Fruit fly (Drosophila melanogaster) whole organism, embryonic: ENCODE measurements around the gene Rnb.

ENCODE experiments used
- Antp ChIP-seq: fragments of 200-800 bp; sonication (Bioruptor generic); optimal IDR thresholded peaks from 3 replicates; lab custom pipeline; 2016; ENCODE audit warnings: missing biosample characterization, missing genetic modification characterization
- CG10543 ChIP-seq: fragments of 200-800 bp; sonication (Bioruptor generic); optimal IDR thresholded peaks from 3 replicates; lab custom pipeline; 2017; ENCODE audit warnings: missing biosample characterization, mild to moderate bottlenecking, missing genetic modification characterization, moderate library complexity
- CG11456 ChIP-seq: fragments of 200-800 bp; sonication (Bioruptor generic); IDR thresholded peaks from 3 replicates; pipeline ENCODE4 v1.3.6; 2022; ENCODE audit warnings: missing biosample characterization, missing genetic modification characterization
- CG12391 ChIP-seq: fragments of 200-800 bp; sonication (Bioruptor generic); optimal IDR thresholded peaks from 3 replicates; lab custom pipeline; 2018; ENCODE audit warnings: missing biosample characterization, mild to moderate bottlenecking, missing genetic modification characterization, moderate library complexity
- CG13775 ChIP-seq: fragments of 200-800 bp; sonication (Bioruptor generic); optimal IDR thresholded peaks from 3 replicates; lab custom pipeline; 2017; ENCODE audit warnings: missing biosample characterization, mild to moderate bottlenecking, missing genetic modification characterization
- CG13894 ChIP-seq: fragments of 200-800 bp; sonication (Bioruptor generic); optimal IDR thresholded peaks from 3 replicates; lab custom pipeline; 2018; ENCODE audit warnings: missing biosample characterization, mild to moderate bottlenecking, missing genetic modification characterization, moderate library complexity
- CG14441 ChIP-seq: fragments of 200-800 bp; sonication (Bioruptor generic); IDR thresholded peaks from 2 replicates; pipeline ENCODE4 v1.3.6; 2022; ENCODE audit warnings: missing biosample characterization, missing genetic modification characterization
- CG14965 ChIP-seq: fragments of 200-800 bp; sonication (Bioruptor generic); optimal IDR thresholded peaks from 2 replicates; lab custom pipeline; 2016; ENCODE audit warnings: missing biosample characterization, missing genetic modification characterization, borderline replicate concordance
- CG1602 ChIP-seq: fragments of 200-800 bp; sonication (Bioruptor generic); optimal IDR thresholded peaks from 3 replicates; lab custom pipeline; 2016; ENCODE audit warnings: missing biosample characterization, missing genetic modification characterization
- CG3281 ChIP-seq: fragments of 200-800 bp; sonication (Bioruptor generic); optimal IDR thresholded peaks from 3 replicates; lab custom pipeline; 2017; ENCODE audit warnings: missing biosample characterization, mild to moderate bottlenecking, missing genetic modification characterization
- CG3838 ChIP-seq: fragments of 200-800 bp; sonication (Bioruptor generic); optimal IDR thresholded peaks from 3 replicates; lab custom pipeline; 2016; ENCODE audit warnings: missing biosample characterization, missing genetic modification characterization
- CG3847 ChIP-seq: fragments of 200-800 bp; sonication (Bioruptor generic); IDR thresholded peaks from 2 replicates; pipeline ENCODE4 v1.3.6; 2022; ENCODE audit warnings: missing biosample characterization, missing genetic modification characterization
- CG3995 ChIP-seq: fragments of 200-800 bp; sonication (Bioruptor generic); optimal IDR thresholded peaks from 3 replicates; lab custom pipeline; 2016; ENCODE audit warnings: missing biosample characterization, missing genetic modification characterization
- CG4820 ChIP-seq: fragments of 200-800 bp; sonication (Bioruptor generic); optimal IDR thresholded peaks from 3 replicates; lab custom pipeline; 2016; ENCODE audit warnings: missing biosample characterization, missing genetic modification characterization
- CG6854 ChIP-seq: fragments of 200-800 bp; sonication (Bioruptor generic); optimal IDR thresholded peaks from 3 replicates; lab custom pipeline; 2017; ENCODE audit warnings: missing biosample characterization, mild to moderate bottlenecking, missing genetic modification characterization
- CG7372 ChIP-seq: fragments of 200-800 bp; sonication (Bioruptor generic); IDR thresholded peaks from 2 replicates; pipeline ENCODE4 v1.3.6; 2022; ENCODE audit warnings: missing biosample characterization, missing genetic modification characterization
- CG7928 ChIP-seq: fragments of 200-800 bp; sonication (Bioruptor generic); optimal IDR thresholded peaks from 2 replicates; lab custom pipeline; 2017; ENCODE audit warnings: missing biosample characterization, mild to moderate bottlenecking, missing genetic modification characterization
- CG8765 ChIP-seq: fragments of 200-800 bp; sonication (Bioruptor generic); IDR thresholded peaks from 2 replicates; pipeline ENCODE4 v1.3.6; 2022; ENCODE audit warnings: missing biosample characterization, missing genetic modification characterization
- CG9215 ChIP-seq: fragments of 200-800 bp; sonication (Bioruptor generic); IDR thresholded peaks from 2 replicates; pipeline ENCODE4 v1.3.6; 2022; ENCODE audit warnings: missing biosample characterization, missing genetic modification characterization
- Fer1 ChIP-seq: fragments of 200-800 bp; sonication (Bioruptor generic); optimal IDR thresholded peaks from 2 replicates; lab custom pipeline; 2017; ENCODE audit warnings: missing biosample characterization, mild to moderate bottlenecking, missing genetic modification characterization
- Lpt ChIP-seq: fragments of >200 bp; optimal IDR thresholded peaks from 2 replicates; lab custom pipeline; 2018; ENCODE audit warnings: missing biosample characterization, missing genetic modification characterization
- MTF-1 ChIP-seq: fragments of 200-800 bp; sonication (Bioruptor generic); optimal IDR thresholded peaks from 2 replicates; lab custom pipeline; 2018; ENCODE audit warnings: missing biosample characterization, mild to moderate bottlenecking, missing genetic modification characterization, borderline replicate concordance
- Med ChIP-seq: fragments of 200-800 bp; sonication (Bioruptor generic); peaks from one replicate; lab custom pipeline; 2016; ENCODE audit warnings: missing biosample characterization, missing genetic modification characterization, mild to moderate bottlenecking, inconsistent platforms, moderate library complexity
- Opbp ChIP-seq: fragments of 200-800 bp; sonication (Bioruptor generic); IDR thresholded peaks from 3 replicates; pipeline ENCODE4 v1.3.6; 2022; ENCODE audit warnings: missing biosample characterization, missing genetic modification characterization; ENCODE audit not compliant: partially characterized antibody
- Pdp1 ChIP-seq, 2 experiments: fragments of 200-800 bp; sonication (Bioruptor generic); optimal IDR thresholded peaks; 3 replicates each; lab custom pipeline; 2016; ENCODE audit warnings: missing biosample characterization in 2 of 2, missing genetic modification characterization in 2 of 2, mild to moderate bottlenecking in 1 of 2, moderate library complexity in 1 of 2
- Rfx ChIP-seq: fragments of 200-800 bp; sonication (Bioruptor generic); IDR thresholded peaks from 2 replicates; pipeline ENCODE4 v1.3.6; 2022; ENCODE audit warnings: missing biosample characterization, missing genetic modification characterization
- Six4 ChIP-seq: fragments of 200-800 bp; sonication (Bioruptor generic); optimal IDR thresholded peaks from 2 replicates; lab custom pipeline; 2016; ENCODE audit warnings: missing biosample characterization, missing genetic modification characterization
- Sox100B ChIP-seq: fragments of 200-800 bp; sonication (Bioruptor generic); optimal IDR thresholded peaks from 3 replicates; lab custom pipeline; 2018; ENCODE audit warnings: missing biosample characterization, mild to moderate bottlenecking, missing genetic modification characterization
- Sry-δ ChIP-seq: fragments of 200-800 bp; sonication (Bioruptor generic); optimal IDR thresholded peaks from 2 replicates; lab custom pipeline; 2016; ENCODE audit warnings: missing biosample characterization, missing genetic modification characterization
- amos ChIP-seq: fragments of 200-800 bp; sonication (Bioruptor generic); IDR thresholded peaks from 2 replicates; pipeline ENCODE4 v1.3.6; 2022; ENCODE audit warnings: missing biosample characterization, missing genetic modification characterization; ENCODE audit not compliant: partially characterized antibody
- bbx ChIP-seq: fragments of 200-800 bp; sonication (Bioruptor generic); IDR thresholded peaks from 2 replicates; pipeline ENCODE4 v1.3.6; 2022; ENCODE audit warnings: missing biosample characterization, missing genetic modification characterization; ENCODE audit not compliant: partially characterized antibody
- bigmax ChIP-seq: fragments of 200-800 bp; sonication (Bioruptor generic); optimal IDR thresholded peaks from 2 replicates; lab custom pipeline; 2018; ENCODE audit warnings: missing biosample characterization, mild to moderate bottlenecking, missing genetic modification characterization
- dm ChIP-seq: fragments of 200-800 bp; sonication (Bioruptor generic); optimal IDR thresholded peaks from 3 replicates; lab custom pipeline; 2016; ENCODE audit warnings: missing biosample characterization, missing genetic modification characterization
- dysf ChIP-seq: fragments of 200-800 bp; sonication (Bioruptor generic); IDR thresholded peaks from 3 replicates; pipeline ENCODE4 v1.3.6; 2022; ENCODE audit warnings: missing biosample characterization, missing genetic modification characterization
- esg ChIP-seq: fragments of 200-800 bp; sonication (Bioruptor generic); conservative IDR thresholded peaks from 2 replicates; pipeline ENCODE4 v1.3.6; 2022; ENCODE audit warnings: missing biosample characterization, missing genetic modification characterization
- eyg ChIP-seq: fragments of 200-800 bp; sonication (Bioruptor generic); optimal IDR thresholded peaks from 3 replicates; lab custom pipeline; 2016; ENCODE audit warnings: missing biosample characterization, missing genetic modification characterization
- gem ChIP-seq: fragments of 200-800 bp; sonication (Bioruptor generic); optimal IDR thresholded peaks from 2 replicates; lab custom pipeline; 2019; ENCODE audit warnings: missing biosample characterization, mild to moderate bottlenecking, missing genetic modification characterization, moderate library complexity
- gfzf ChIP-seq: fragments of 200-800 bp; sonication (Bioruptor generic); optimal IDR thresholded peaks from 2 replicates; lab custom pipeline; 2016; ENCODE audit warnings: missing biosample characterization, mild to moderate bottlenecking, missing genetic modification characterization, moderate library complexity
- grn ChIP-seq: fragments of 200-800 bp; sonication (Bioruptor generic); optimal IDR thresholded peaks from 3 replicates; lab custom pipeline; 2017; ENCODE audit warnings: missing biosample characterization, missing genetic modification characterization
- ind ChIP-seq: fragments of 200-800 bp; sonication (Bioruptor generic); optimal IDR thresholded peaks from 3 replicates; lab custom pipeline; 2016; ENCODE audit warnings: missing biosample characterization, missing genetic modification characterization
- mam ChIP-seq: fragments of 200-800 bp; sonication (Bioruptor generic); optimal IDR thresholded peaks from 3 replicates; lab custom pipeline; 2016; ENCODE audit warnings: missing biosample characterization, missing genetic modification characterization
- odd ChIP-seq: fragments of 200-800 bp; sonication (Bioruptor generic); optimal IDR thresholded peaks from 2 replicates; lab custom pipeline; 2017; ENCODE audit warnings: missing biosample characterization, mild to moderate bottlenecking, missing genetic modification characterization
- pho ChIP-seq: fragments of 200-800 bp; sonication (Bioruptor generic); optimal IDR thresholded peaks from 2 replicates; lab custom pipeline; 2016; ENCODE audit warnings: missing biosample characterization, missing genetic modification characterization
- pum ChIP-seq: fragments of 200-800 bp; sonication (Bioruptor generic); optimal IDR thresholded peaks from 2 replicates; lab custom pipeline; 2016; ENCODE audit warnings: missing biosample characterization, missing genetic modification characterization
- rib ChIP-seq: fragments of 200-800 bp; sonication (Bioruptor generic); IDR thresholded peaks from 2 replicates; pipeline ENCODE4 v1.3.6; 2022; ENCODE audit warnings: missing biosample characterization, missing genetic modification characterization
- sr ChIP-seq: fragments of 200-800 bp; sonication (Bioruptor generic); IDR thresholded peaks from 3 replicates; pipeline ENCODE4 v1.3.6; 2022; ENCODE audit warnings: missing biosample characterization, missing genetic modification characterization
- tio ChIP-seq: fragments of 200-800 bp; sonication (Bioruptor generic); optimal IDR thresholded peaks from 2 replicates; lab custom pipeline; 2017; ENCODE audit warnings: missing biosample characterization, missing genetic modification characterization, inconsistent platforms
- vnd ChIP-seq: fragments of 200-800 bp; sonication (Bioruptor generic); IDR thresholded peaks from 3 replicates; pipeline ENCODE4 v1.3.6; 2022; ENCODE audit warnings: missing biosample characterization, missing genetic modification characterization; ENCODE audit not compliant: partially characterized antibody

Rnb gene

DNA sequence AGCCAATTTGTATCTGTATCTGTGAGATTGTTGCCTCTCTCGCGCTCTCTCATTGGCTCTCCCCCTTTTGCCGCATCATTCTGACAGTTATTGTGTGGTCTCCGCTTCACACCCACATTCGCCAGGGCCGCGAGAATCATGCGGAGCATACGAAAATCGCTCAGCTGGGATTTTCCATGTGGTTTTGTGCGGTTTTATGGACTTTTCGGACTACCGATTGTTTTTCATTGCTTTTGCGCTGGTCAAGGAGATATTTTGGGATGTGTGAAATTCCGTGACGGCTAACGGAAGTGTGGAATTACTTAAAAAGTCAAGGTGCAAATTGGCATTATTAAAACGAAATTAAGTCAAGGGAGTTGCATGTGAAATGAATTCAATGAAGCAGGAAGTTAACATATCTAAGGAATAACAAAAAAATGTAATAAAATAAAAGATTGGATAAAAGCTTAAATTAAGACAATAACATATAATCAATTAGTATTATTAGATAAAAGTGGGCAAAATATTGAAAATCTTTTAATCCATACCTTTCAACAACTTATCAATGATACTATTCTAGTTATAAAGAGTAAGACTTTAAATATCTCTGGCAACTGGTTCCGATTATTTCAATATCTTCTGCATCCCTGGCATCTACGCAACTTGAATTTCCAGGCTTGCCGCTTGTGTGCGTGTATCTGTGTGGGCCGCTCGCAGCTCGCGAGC is 26.9 kb downstream of the Rnb start (continued):
- peak; percentile 74 for TF ChIP-seq CG13775 (GFP tag; lab: Kevin White, UChicago)
- TF ChIP-seq CG7928, result peak; percentile 89
- no peak for TF ChIP-seq CG13894 (tag; lab: Kevin White, UChicago)
- TF ChIP-seq sr (GFP tag; lab: Robert Waterston, UW), result peak; percentile 32; the same call in 1 of the 3 replicates
- no peak for TF ChIP-seq CG3838 (GFP tag; lab: Kevin White, UChicago)
- TF ChIP-seq Antp (GFP tag; lab: Kevin White, UChicago), result peak; percentile 8
- no peak for TF ChIP-seq CG6854
- TF ChIP-seq esg (GFP tag; lab: Robert Waterston, UW), result no peak
- TF ChIP-seq CG14965 (GFP tag; lab: Kevin White, UChicago), result no peak
- TF ChIP-seq Sry-δ (GFP tag; lab: Kevin White, UChicago), result peak; percentile 3
- peak; percentile 19 for TF ChIP-seq Six4 (GFP tag; lab: Kevin White, UChicago)
- TF ChIP-seq dysf (GFP tag; lab: Robert Waterston, UW), result 0 out of 3 replicates have a peak, but pooled peaks have one; percentile 33
- TF ChIP-seq MTF-1 (GFP tag; lab: Kevin White, UChicago), result no peak
- no peak for TF ChIP-seq grn (GFP tag; lab: Kevin White, UChicago)
- no peak for TF ChIP-seq Opbp (GFP tag; lab: Robert Waterston, UW)
- TF ChIP-seq Rfx, result peak; percentile 71
- TF ChIP-seq bbx (GFP tag; lab: Robert Waterston, UW), result no peak
- TF ChIP-seq CG10543, result peak; percentile 23
- 0 out of 3 replicates have a peak, but pooled peaks have one; percentile 21 for TF ChIP-seq vnd (GFP tag; lab: Robert Waterston, UW)
- TF ChIP-seq mam, result peak; percentile 2
- TF ChIP-seq tio (GFP tag; lab: Kevin White, UChicago), result peak; percentile 62
- peak; percentile 33 for TF ChIP-seq CG4820 (GFP tag; lab: Kevin White, UChicago)
- TF ChIP-seq Med (GFP tag; lab: Kevin White, UChicago), result peak; percentile 24
- peak; percentile 13 for TF ChIP-seq odd (GFP tag; lab: Kevin White, UChicago)
- peak; percentile 61 for TF ChIP-seq Sox100B (GFP tag; lab: Kevin White, UChicago)
- peak; percentile 2 for TF ChIP-seq CG3995 (GFP tag; lab: Kevin White, UChicago)
- TF ChIP-seq gfzf (GFP tag; lab: Kevin White, UChicago), result no peak
- no peak for TF ChIP-seq Fer1 (GFP tag; lab: Kevin White, UChicago)
- TF ChIP-seq CG3847 (GFP tag; lab: Robert Waterston, UW), result 0 out of 2 replicates have a peak, but pooled peaks have one; percentile 19
- TF ChIP-seq CG9215 (GFP tag; lab: Robert Waterston, UW), result peak; percentile 32; the same call in 1 of the 2 replicates
- peak; percentile 3 for TF ChIP-seq pum (GFP tag; lab: Kevin White, UChicago)
- no peak for TF ChIP-seq eyg
- TF ChIP-seq rib (GFP tag; lab: Robert Waterston, UW), result no peak
- TF ChIP-seq ind (GFP tag; lab: Kevin White, UChicago), result peak; percentile 13
- TF ChIP-seq dm (GFP tag; lab: Kevin White, UChicago), result no peak
- TF ChIP-seq CG12391 (tag; lab: Kevin White, UChicago), result peak; percentile 40
- peak; percentile 58; the same call in 2 of the 3 replicates for TF ChIP-seq CG11456 (GFP tag; lab: Robert Waterston, UW)
- no peak for TF ChIP-seq Lpt
- TF ChIP-seq CG8765, result peak; percentile 48; the same call in 1 of the 2 replicates
- no peak for TF ChIP-seq amos
- no peak for TF ChIP-seq CG7372 (GFP tag; lab: Robert Waterston, UW)
- TF ChIP-seq CG1602 (GFP tag; lab: Kevin White, UChicago), result peak; percentile 21
- TF ChIP-seq Pdp1 (GFP tag; optimal IDR thresholded peaks at IDR 0.05; lab: Kevin White, UChicago), result peak in 1 of 2 experiments; percentile 12
- TF ChIP-seq gem (tag; lab: Kevin White, UChicago), result peak; percentile 63
- peak; percentile 48 for TF ChIP-seq CG3281
- TF ChIP-seq bigmax (GFP tag; lab: Kevin White, UChicago), result no peak
- TF ChIP-seq pho, result no peak
- peak; percentile 42; the same call in 1 of the 2 replicates for TF ChIP-seq CG14441 (GFP tag; lab: Robert Waterston, UW)
